Fruit fly (Drosophila melanogaster) whole organism, pupa: ENCODE measurements around the gene js.

ENCODE experiments used
- CG13204 ChIP-seq: fragments of 200-800 bp; sonication (Bioruptor generic); optimal IDR thresholded peaks from 2 replicates; lab custom pipeline; 2018; ENCODE audit warnings: missing biosample characterization, mild to moderate bottlenecking, missing genetic modification characterization, moderate library complexity
- CG9948 ChIP-seq: fragments of 200-800 bp; sonication (Bioruptor generic); optimal IDR thresholded peaks from 2 replicates; lab custom pipeline; 2018; ENCODE audit warnings: missing biosample characterization, mild to moderate bottlenecking, missing genetic modification characterization, moderate library complexity
- D1 ChIP-seq: fragments of 200-800 bp; sonication (Bioruptor generic); optimal IDR thresholded peaks from 2 replicates; lab custom pipeline; 2018; ENCODE audit warnings: missing biosample characterization, mild to moderate bottlenecking, missing genetic modification characterization, moderate library complexity

DNA sequence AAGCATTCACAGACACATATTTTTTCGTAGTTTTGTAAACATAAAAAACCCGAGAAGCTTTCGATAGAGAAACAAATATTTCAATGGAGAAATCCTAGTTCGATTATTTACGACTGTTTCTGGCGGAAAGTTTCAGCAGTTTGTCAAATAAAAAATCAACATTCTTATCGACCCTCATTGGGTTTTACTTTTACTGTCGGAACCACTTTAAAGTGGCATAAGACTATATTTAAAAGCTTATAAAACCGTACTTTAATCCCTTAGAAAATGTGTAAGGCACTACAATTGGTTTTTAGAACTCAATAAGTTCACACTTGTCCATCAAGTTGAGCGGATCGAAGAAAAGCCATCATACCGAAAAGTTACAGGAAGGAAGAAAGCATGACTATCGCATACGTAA lies 42.9 kb downstream of the js start, which contains the start of gene CG17929:
- no peak for TF ChIP-seq D1 (tag; lab: Kevin White, UChicago)
- no peak for TF ChIP-seq CG13204 (GFP tag; lab: Kevin White, UChicago)
- no peak for TF ChIP-seq CG9948 (tag; lab: Kevin White, UChicago)
